Fruit fly (Drosophila melanogaster): ENCODE results near the gene Or65a.

Or65a gene

dm6 chr3L:6320311-6320710 lies at the start of gene Or65a:
Gene Or65a, plus strand, starts transcription at chr3L:6320611.
- no peak for TF ChIP-seq noc (tag; optimal IDR thresholded peaks at IDR 0.05)

dm6 chr3L:6274929-6275328 lies 45.5 kb upstream of the Or65a start:
- TF ChIP-seq noc (tag; optimal IDR thresholded peaks at IDR 0.05) = no peak

- TF ChIP-seq noc (tag; optimal IDR thresholded peaks at IDR 0.05) = no peak
Observed at dm6 chr3L:6275487-6275886, 44.9 kb upstream of the Or65a start, which contains the start of gene CG43168. Gene CG43168, plus strand, starts transcription at chr3L:6275787.

dm6 chr3L:6285412-6285811 lies 35.0 kb upstream of the Or65a start:
- no peak for TF ChIP-seq noc (tag; optimal IDR thresholded peaks at IDR 0.05)

- no peak for TF ChIP-seq noc (tag; optimal IDR thresholded peaks at IDR 0.05)
Observed at dm6 chr3L:6296611-6297010, 23.8 kb upstream of the Or65a start.

- no peak for TF ChIP-seq noc (tag; optimal IDR thresholded peaks at IDR 0.05)
Observed at dm6 chr3L:6302500-6302899, 17.9 kb upstream of the Or65a start.

- TF ChIP-seq noc (tag; optimal IDR thresholded peaks at IDR 0.05) = no peak
Observed at dm6 chr3L:6304859-6305258, 15.6 kb upstream of the Or65a start.

dm6 chr3L:6307298-6307697 lies 13.1 kb upstream of the Or65a start:
- TF ChIP-seq noc (tag; optimal IDR thresholded peaks at IDR 0.05) = no peak

- TF ChIP-seq noc (tag; optimal IDR thresholded peaks at IDR 0.05) = no peak
Observed at dm6 chr3L:6308596-6308995, 11.8 kb upstream of the Or65a start.

- TF ChIP-seq noc (tag; optimal IDR thresholded peaks at IDR 0.05) = no peak
Observed at dm6 chr3L:6309726-6310125, 10.7 kb upstream of the Or65a start.

dm6 chr3L:6310489-6310888 lies 9.9 kb upstream of the Or65a start:
- no peak for TF ChIP-seq noc (tag; optimal IDR thresholded peaks at IDR 0.05)

- TF ChIP-seq noc (tag; optimal IDR thresholded peaks at IDR 0.05) = no peak
Observed at dm6 chr3L:6312029-6312623, 8.3 kb upstream of the Or65a start.

dm6 chr3L:6315693-6316092 lies 4.7 kb upstream of the Or65a start:
- no peak for TF ChIP-seq noc (tag; optimal IDR thresholded peaks at IDR 0.05)

dm6 chr3L:6317494-6317893 lies 2.9 kb upstream of the Or65a start:
- TF ChIP-seq noc (tag; optimal IDR thresholded peaks at IDR 0.05) = no peak

- TF ChIP-seq noc (tag; optimal IDR thresholded peaks at IDR 0.05) = no peak
Observed at dm6 chr3L:6322680-6323079, 2.3 kb downstream of the Or65a start.

- no peak for TF ChIP-seq noc (tag; optimal IDR thresholded peaks at IDR 0.05)
Observed at dm6 chr3L:6325312-6325711, 4.9 kb downstream of the Or65a start, which contains the start of gene Or65b. Gene Or65b, plus strand, starts transcription at chr3L:6325612.

- TF ChIP-seq noc (tag; optimal IDR thresholded peaks at IDR 0.05) = no peak
Observed at dm6 chr3L:6327308-6327707, 6.9 kb downstream of the Or65a start, which contains the start of gene Or65c. Gene Or65c, plus strand, starts transcription at chr3L:6327608.

Data from whole organism, larva.